Worm (Caenorhabditis elegans): ENCODE data around the gene cpna-5.

ce11 chrII:7714614-7715186, 3.7 kb downstream of the cpna-5 start:
- TF ChIP-seq ceh-36 (tag; optimal IDR thresholded peaks at IDR 0.05), result no peak
- TF ChIP-seq ama-1 (optimal IDR thresholded peaks at IDR 0.05), result no peak
- TF ChIP-seq pes-1 (GFP tag; IDR thresholded peaks at IDR 0.05), result no peak
- no peak for TF ChIP-seq ceh-13 (GFP tag; optimal IDR thresholded peaks at IDR 0.05)
- no peak for TF ChIP-seq B0310.2 (tag; optimal IDR thresholded peaks at IDR 0.05)
- TF ChIP-seq F13C5.2 (tag; optimal IDR thresholded peaks at IDR 0.05), result no peak
